Worm (Caenorhabditis elegans) whole organism, L2 larva: Measurements from ENCODE around the gene D1044.4.

Source experiments
- C34F6.9 ChIP-seq: fragments of 150-350 bp; optimal IDR thresholded peaks from 2 replicates; lab custom pipeline; 2014; ENCODE audit warnings: missing biosample characterization, missing genetic modification characterization
- F13H6.1 ChIP-seq: sonication (generic microtip); optimal IDR thresholded peaks from 2 replicates; lab custom pipeline; 2016; ENCODE audit warnings: missing genetic modification characterization, missing compliant biosample characterization
- R02D3.7 ChIP-seq: fragments of 150-350 bp; optimal IDR thresholded peaks from 2 replicates; lab custom pipeline; 2014; ENCODE audit warnings: missing biosample characterization, missing genetic modification characterization
- Y55F3AM.14 ChIP-seq: fragments of 200-800 bp; sonication (Bioruptor generic); optimal IDR thresholded peaks from 2 replicates; lab custom pipeline; 2018; ENCODE audit warnings: mild to moderate bottlenecking, missing genetic modification characterization, missing compliant biosample characterization
- ZK546.5 ChIP-seq: sonication (generic microtip); optimal IDR thresholded peaks from 2 replicates; lab custom pipeline; 2017; ENCODE audit warnings: missing biosample characterization, missing genetic modification characterization
- alr-1 ChIP-seq: fragments of 150-350 bp; optimal IDR thresholded peaks from 2 replicates; lab custom pipeline; 2014; ENCODE audit warnings: missing biosample characterization, missing genetic modification characterization
- aly-2 ChIP-seq: fragments of 150-350 bp; optimal IDR thresholded peaks from 2 replicates; lab custom pipeline; 2014; ENCODE audit warnings: missing biosample characterization, missing genetic modification characterization
- ama-1 ChIP-seq: fragments of 150-350 bp; optimal IDR thresholded peaks from 2 replicates; lab custom pipeline; 2018; ENCODE audit warnings: inconsistent platforms
- blmp-1 ChIP-seq: sonication (generic microtip); optimal IDR thresholded peaks from 2 replicates; lab custom pipeline; 2017; ENCODE audit warnings: missing genetic modification characterization, mild to moderate bottlenecking, missing compliant biosample characterization, antibody characterized with exemption, moderate library complexity; ENCODE audit not compliant: insufficient read depth
- ceh-16 ChIP-seq: fragments of 150-350 bp; optimal IDR thresholded peaks from 2 replicates; lab custom pipeline; 2014; ENCODE audit warnings: missing biosample characterization, missing genetic modification characterization
- crh-2 ChIP-seq: sonication (generic microtip); optimal IDR thresholded peaks from 2 replicates; lab custom pipeline; 2017; ENCODE audit warnings: missing biosample characterization, missing genetic modification characterization
- dmd-4 ChIP-seq: sonication (generic microtip); optimal IDR thresholded peaks from 2 replicates; lab custom pipeline; 2017; ENCODE audit warnings: missing biosample characterization, missing genetic modification characterization
- egl-27 ChIP-seq: sonication (generic microtip); optimal IDR thresholded peaks from 3 replicates; lab custom pipeline; 2017; ENCODE audit warnings: missing biosample characterization, missing genetic modification reagents, missing genetic modification characterization
- elt-1 ChIP-seq: fragments of 150-350 bp; optimal IDR thresholded peaks from 2 replicates; lab custom pipeline; 2014; ENCODE audit warnings: missing biosample characterization, missing genetic modification characterization
- elt-3 ChIP-seq: sonication (generic microtip); optimal IDR thresholded peaks from 2 replicates; lab custom pipeline; 2017; ENCODE audit warnings: missing biosample characterization, missing genetic modification characterization
- fos-1 ChIP-seq: fragments of 150-350 bp; optimal IDR thresholded peaks from 2 replicates; lab custom pipeline; 2014; ENCODE audit warnings: missing biosample characterization, missing genetic modification characterization
- lin-11 ChIP-seq: fragments of 150-350 bp; sonication (generic microtip); optimal IDR thresholded peaks from 2 replicates; lab custom pipeline; 2014; ENCODE audit warnings: missing biosample characterization, missing genetic modification characterization, inconsistent platforms, mixed read lengths
- lin-39 ChIP-seq: fragments of 150-350 bp; optimal IDR thresholded peaks from 2 replicates; lab custom pipeline; 2014; ENCODE audit warnings: missing biosample characterization, missing genetic modification reagents, missing genetic modification characterization
- mab-5 ChIP-seq: fragments of 150-350 bp; optimal IDR thresholded peaks from 2 replicates; lab custom pipeline; 2014; ENCODE audit warnings: missing biosample characterization, missing genetic modification characterization
- mdl-1 ChIP-seq, 2 experiments: fragments of 150-350 bp in 1 of 2; sonication (generic microtip) in 1 of 2; optimal IDR thresholded peaks; 2 replicates each; lab custom pipeline; 2017; ENCODE audit warnings: missing biosample characterization in 2 of 2, missing genetic modification characterization in 2 of 2
- nhr-10 ChIP-seq: sonication (generic microtip); optimal IDR thresholded peaks from 2 replicates; lab custom pipeline; 2017; ENCODE audit warnings: missing biosample characterization, missing genetic modification characterization
- nhr-11 ChIP-seq: fragments of 150-350 bp; optimal IDR thresholded peaks from 2 replicates; lab custom pipeline; 2014; ENCODE audit warnings: missing biosample characterization, missing genetic modification characterization
- nhr-12 ChIP-seq: fragments of 150-350 bp; optimal IDR thresholded peaks from 2 replicates; lab custom pipeline; 2014; ENCODE audit warnings: missing biosample characterization, missing genetic modification characterization
- nhr-129 ChIP-seq: fragments of 150-350 bp; optimal IDR thresholded peaks from 2 replicates; lab custom pipeline; 2014; ENCODE audit warnings: missing biosample characterization, missing genetic modification characterization
- nhr-21 ChIP-seq: fragments of 150-350 bp; optimal IDR thresholded peaks from 2 replicates; lab custom pipeline; 2014; ENCODE audit warnings: missing biosample characterization, missing genetic modification characterization
- nhr-23 ChIP-seq: fragments of 150-350 bp; optimal IDR thresholded peaks from 2 replicates; lab custom pipeline; 2014; ENCODE audit warnings: missing biosample characterization, missing genetic modification reagents, missing genetic modification characterization
- nhr-237 ChIP-seq: fragments of 150-350 bp; optimal IDR thresholded peaks from 2 replicates; lab custom pipeline; 2014; ENCODE audit warnings: missing biosample characterization, missing genetic modification characterization
- nhr-25 ChIP-seq: fragments of 150-350 bp; sonication (generic microtip); optimal IDR thresholded peaks from 3 replicates; lab custom pipeline; 2014; ENCODE audit warnings: missing biosample characterization, missing genetic modification characterization
- nhr-6 ChIP-seq: fragments of 150-350 bp; optimal IDR thresholded peaks from 2 replicates; lab custom pipeline; 2014; ENCODE audit warnings: missing biosample characterization, missing genetic modification characterization
- peb-1 ChIP-seq: fragments of 150-350 bp; optimal IDR thresholded peaks from 2 replicates; lab custom pipeline; 2014; ENCODE audit warnings: missing biosample characterization, missing genetic modification characterization
- sem-4 ChIP-seq: fragments of 150-350 bp; optimal IDR thresholded peaks from 2 replicates; lab custom pipeline; 2014; ENCODE audit warnings: missing biosample characterization, missing genetic modification reagents, missing genetic modification characterization
- sma-9 ChIP-seq, 2 experiments: fragments of 150-350 bp in 1 of 2; sonication (generic microtip) in 1 of 2; optimal IDR thresholded peaks; 2 replicates each; lab custom pipeline; 2014 to 2016; ENCODE audit warnings: missing genetic modification characterization in 2 of 2, mild to moderate bottlenecking in 1 of 2, missing biosample characterization in 1 of 2, missing compliant biosample characterization in 1 of 2, missing genetic modification reagents in 1 of 2, moderate library complexity in 1 of 2
- unc-55 ChIP-seq: fragments of 150-350 bp; sonication (generic microtip); optimal IDR thresholded peaks from 3 replicates; lab custom pipeline; 2014; ENCODE audit warnings: missing biosample characterization, missing genetic modification reagents, missing genetic modification characterization
- unc-62 ChIP-seq: fragments of 150-350 bp; optimal IDR thresholded peaks from 2 replicates; lab custom pipeline; 2014; ENCODE audit warnings: missing biosample characterization, missing genetic modification reagents, missing genetic modification characterization
- ztf-1 ChIP-seq: fragments of 200-800 bp; sonication (Bioruptor generic); conservative IDR thresholded peaks from 2 replicates; pipeline ENCODE4 v1.3.6; 2022; ENCODE audit warnings: missing genetic modification characterization, missing compliant biosample characterization
- ztf-11 ChIP-seq: sonication (generic microtip); optimal IDR thresholded peaks from 2 replicates; lab custom pipeline; 2017; ENCODE audit warnings: missing biosample characterization, missing genetic modification characterization
- ztf-4 ChIP-seq: fragments of 150-350 bp; optimal IDR thresholded peaks from 2 replicates; lab custom pipeline; 2014; ENCODE audit warnings: missing biosample characterization, missing genetic modification characterization

The D1044.4 gene

DNA sequence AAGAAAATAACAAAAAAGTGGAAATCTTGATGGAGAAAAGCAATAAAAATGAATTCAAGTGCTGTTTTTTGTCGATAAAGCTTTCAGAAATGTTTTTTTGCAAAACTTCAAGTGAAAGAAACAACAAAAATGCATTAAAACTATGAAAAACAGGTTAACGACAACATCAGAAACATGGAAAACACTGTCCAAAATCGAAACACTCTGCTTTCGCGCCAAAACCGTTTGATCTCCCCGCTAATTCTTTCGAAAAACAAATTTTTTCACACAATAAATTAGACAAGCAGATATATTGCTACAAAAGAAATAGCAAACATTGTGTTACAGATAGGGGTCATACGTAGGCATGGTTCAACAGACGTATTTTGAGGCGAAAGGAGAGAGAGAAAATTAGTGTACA is 19.9 kb upstream of the D1044.4 start:
- no peak for TF ChIP-seq mab-5 (tag; lab: Kevin White, UChicago)
- TF ChIP-seq ama-1 (lab: Kevin White, UChicago), result no peak
- TF ChIP-seq elt-1 (tag; lab: Kevin White, UChicago), result no peak
- TF ChIP-seq nhr-237 (tag; lab: Kevin White, UChicago), result no peak

DNA sequence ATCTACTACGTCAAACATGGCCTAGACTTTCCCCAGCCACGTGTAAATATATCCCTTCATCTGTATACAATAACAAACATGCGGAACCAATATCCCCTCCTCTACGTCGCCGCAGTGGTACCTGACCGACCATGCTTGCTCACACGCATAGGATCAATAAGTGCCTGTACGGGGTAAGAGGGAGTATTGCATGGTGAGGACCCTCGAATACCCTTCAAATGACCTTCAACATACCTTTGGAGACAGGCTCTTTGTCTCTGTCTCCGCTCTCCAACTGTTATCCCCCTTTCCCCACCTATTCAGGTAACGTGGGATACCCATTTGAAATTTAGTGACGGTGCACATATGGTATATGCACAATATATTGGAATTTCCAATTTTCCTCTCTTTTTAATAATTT is 4.1 kb upstream of the D1044.4 start, which contains the start of gene dex-1:
dex-1 (plus strand) TSS at position 132 of the 400 bp plus-strand sequence.
- no peak for TF ChIP-seq Y55F3AM.14 (GFP tag; lab: Kevin White, UChicago)
- no peak for TF ChIP-seq C34F6.9
- no peak for TF ChIP-seq lin-39 (tag; lab: Kevin White, UChicago)
- no peak for TF ChIP-seq nhr-237 (tag; lab: Kevin White, UChicago)
- no peak for TF ChIP-seq ztf-11 (tag; lab: Kevin White, UChicago)
- no peak for TF ChIP-seq nhr-129 (tag; lab: Kevin White, UChicago)
- no peak for TF ChIP-seq unc-62
- no peak for TF ChIP-seq lin-11 (tag; lab: Kevin White, UChicago)

DNA sequence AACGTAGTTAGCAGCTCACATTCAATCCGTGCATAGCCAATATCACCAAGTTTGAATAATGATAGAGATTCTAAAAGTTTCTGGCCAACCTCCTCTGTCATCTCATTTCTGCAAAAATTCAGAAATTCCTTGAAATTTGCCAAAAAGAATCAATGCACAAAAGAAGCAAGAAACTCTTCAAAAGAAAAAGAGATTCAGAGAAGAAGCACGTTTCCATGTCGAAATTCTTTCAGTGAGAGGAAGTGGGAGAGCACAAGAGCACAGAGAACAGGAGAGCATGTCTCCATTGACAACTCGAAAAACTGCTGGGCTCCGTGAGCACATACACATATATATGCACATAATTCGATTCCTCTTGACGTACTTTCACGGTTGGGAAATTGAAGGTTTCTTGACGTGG is 4.4 kb downstream of the D1044.4 start, which contains the start of gene nekl-4:
nekl-4 (minus strand) TSS at position 101 of the 400 bp plus-strand sequence.
- no peak for TF ChIP-seq nhr-25 (tag; lab: Kevin White, UChicago)
- TF ChIP-seq nhr-129 (tag; lab: Kevin White, UChicago), result no peak
- TF ChIP-seq lin-11 (tag; lab: Kevin White, UChicago), result no peak
- TF ChIP-seq sem-4, result no peak
- TF ChIP-seq lin-39 (tag; lab: Kevin White, UChicago), result no peak
- TF ChIP-seq nhr-23 (tag; lab: Kevin White, UChicago), result no peak
- no peak for TF ChIP-seq nhr-10
- TF ChIP-seq nhr-21, result no peak
- no peak for TF ChIP-seq elt-1 (tag; lab: Kevin White, UChicago)
- no peak for TF ChIP-seq unc-55 (GFP tag; lab: Kevin White, UChicago)
- no peak for TF ChIP-seq ZK546.5 (tag; lab: Kevin White, UChicago)
- no peak for TF ChIP-seq ztf-4 (tag; lab: Kevin White, UChicago)
- no peak for TF ChIP-seq nhr-11
- TF ChIP-seq mdl-1 (tag; optimal IDR thresholded peaks at IDR 0.05; lab: Kevin White, UChicago), result no peak
- TF ChIP-seq aly-2 (tag; lab: Kevin White, UChicago), result no peak
- TF ChIP-seq Y55F3AM.14 (GFP tag; lab: Kevin White, UChicago), result no peak
- TF ChIP-seq nhr-237 (tag; lab: Kevin White, UChicago), result no peak

DNA sequence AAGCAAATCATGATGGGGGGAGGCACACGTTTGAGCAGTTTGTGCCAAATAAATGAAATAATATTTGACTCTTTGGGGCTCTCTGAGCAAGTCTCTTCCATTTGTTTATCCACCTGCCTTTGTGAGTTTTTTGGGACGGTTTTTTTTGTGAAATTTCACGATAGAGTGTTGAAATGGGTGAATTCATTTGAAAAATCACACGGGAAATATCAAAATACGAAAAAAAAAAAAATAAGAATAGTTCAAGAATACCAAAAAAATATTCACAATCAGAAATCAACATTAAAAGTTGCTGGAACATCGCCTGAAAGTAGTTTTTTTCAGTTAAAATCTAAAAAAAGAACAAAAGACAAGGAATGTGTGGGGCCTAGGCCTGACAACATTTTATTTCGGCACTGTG is 9.3 kb downstream of the D1044.4 start, which contains the start of gene pqn-25:
pqn-25 (minus strand) TSS at position 101 of the 400 bp plus-strand sequence.
- no peak for TF ChIP-seq unc-62
- no peak for TF ChIP-seq mdl-1 (tag; optimal IDR thresholded peaks at IDR 0.05; lab: Kevin White, UChicago)
- TF ChIP-seq blmp-1 (tag; lab: Kevin White, UChicago), result no peak
- no peak for TF ChIP-seq alr-1 (tag; lab: Kevin White, UChicago)
- TF ChIP-seq nhr-10, result no peak
- TF ChIP-seq nhr-25 (tag; lab: Kevin White, UChicago), result no peak
- TF ChIP-seq dmd-4 (tag; lab: Kevin White, UChicago), result no peak
- no peak for TF ChIP-seq nhr-21
- TF ChIP-seq lin-11 (tag; lab: Kevin White, UChicago), result no peak
- TF ChIP-seq F13H6.1 (tag; lab: Kevin White, UChicago), result no peak
- TF ChIP-seq elt-3 (tag; lab: Kevin White, UChicago), result no peak
- no peak for TF ChIP-seq sem-4
- no peak for TF ChIP-seq peb-1 (tag; lab: Kevin White, UChicago)
- TF ChIP-seq R02D3.7, result no peak
- TF ChIP-seq nhr-6 (tag; lab: Kevin White, UChicago), result no peak
- TF ChIP-seq nhr-237 (tag; lab: Kevin White, UChicago), result no peak
- no peak for TF ChIP-seq egl-27 (tag; lab: Kevin White, UChicago)
- no peak for TF ChIP-seq ztf-1 (GFP tag; lab: Robert Waterston, UW)
- TF ChIP-seq mab-5 (tag; lab: Kevin White, UChicago), result no peak

DNA sequence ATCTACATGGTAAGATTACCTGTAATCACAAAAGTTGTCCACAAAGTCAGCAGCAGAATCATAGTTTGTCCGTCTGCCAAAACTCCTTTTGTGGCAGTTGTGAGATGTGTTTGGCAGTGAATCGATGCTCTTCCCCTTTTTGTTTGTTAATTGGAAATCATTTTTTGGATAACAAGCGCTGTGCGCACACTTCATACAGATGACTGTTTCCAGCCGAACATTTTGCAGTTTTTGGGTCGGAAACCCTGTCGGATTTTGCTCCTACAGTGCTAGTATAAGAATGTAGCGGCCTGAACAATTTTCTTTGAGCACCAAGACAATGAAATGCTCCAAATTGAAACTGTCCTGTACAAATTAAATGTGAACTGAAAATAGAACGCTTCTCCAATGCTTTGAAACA is 13.2 kb downstream of the D1044.4 start, which contains the start of gene D1044.7:
D1044.7 (minus strand) TSS at position 101 of the 400 bp plus-strand sequence.
- TF ChIP-seq nhr-12 (tag; lab: Kevin White, UChicago) (no peak), sma-9 (GFP tag; optimal IDR thresholded peaks at IDR 0.05; lab: Kevin White, UChicago) (no peak), sma-9 (tag; optimal IDR thresholded peaks at IDR 0.05; lab: Kevin White, UChicago) (no peak), ztf-11 (tag; lab: Kevin White, UChicago) (no peak), dmd-4 (tag; lab: Kevin White, UChicago) (no peak), ceh-16 (no peak), aly-2 (tag; lab: Kevin White, UChicago) (no peak), crh-2 (tag; lab: Kevin White, UChicago) (no peak), nhr-21 (no peak), nhr-129 (tag; lab: Kevin White, UChicago) (no peak), peb-1 (tag; lab: Kevin White, UChicago) (no peak), fos-1 (tag; lab: Kevin White, UChicago) (no peak)
